Fruit fly (Drosophila melanogaster) whole organism, wandering third instar larva: Measurements from ENCODE around the gene peb.
A peak's percentile ranks its signal among the peaks of the same experiment; 100 is the strongest.

Source experiments
- Abd-B ChIP-seq: fragments of >200 bp; optimal IDR thresholded peaks from 2 replicates; lab custom pipeline; 2017; ENCODE audit warnings: missing biosample characterization, missing genetic modification characterization
- CG32264 ChIP-seq: fragments of 200-800 bp; sonication (Bioruptor generic); optimal IDR thresholded peaks from 2 replicates; lab custom pipeline; 2016; ENCODE audit warnings: missing biosample characterization, missing genetic modification characterization
- CG9705 ChIP-seq: fragments of 200-800 bp; sonication (Bioruptor generic); optimal IDR thresholded peaks from 2 replicates; lab custom pipeline; 2018; ENCODE audit warnings: missing biosample characterization, mild to moderate bottlenecking, missing genetic modification characterization
- CrebA ChIP-seq: fragments of 200-800 bp; sonication (Bioruptor generic); optimal IDR thresholded peaks from 2 replicates; lab custom pipeline; 2016; ENCODE audit warnings: missing biosample characterization, mild to moderate bottlenecking, missing genetic modification characterization, borderline replicate concordance
- Dfd ChIP-seq: fragments of >200 bp; optimal IDR thresholded peaks from 2 replicates; lab custom pipeline; 2017; ENCODE audit warnings: missing biosample characterization, missing genetic modification characterization
- Dif ChIP-seq: fragments of 200-275, 200-300 bp; sonication (Bioruptor generic); optimal IDR thresholded peaks from 2 replicates; lab custom pipeline; 2018; ENCODE audit warnings: missing biosample characterization, missing genetic modification characterization; ENCODE audit not compliant: partially characterized antibody
- GATAd ChIP-seq: sonication (Bioruptor generic); optimal IDR thresholded peaks from 2 replicates; lab custom pipeline; 2016; ENCODE audit warnings: missing biosample characterization, missing genetic modification characterization
- HLH106 ChIP-seq: fragments of 200-800 bp; optimal IDR thresholded peaks from 3 replicates; lab custom pipeline; 2019; ENCODE audit warnings: missing biosample characterization, mild to moderate bottlenecking, missing genetic modification characterization, moderate library complexity
- Hnf4 ChIP-seq: fragments of 200-800 bp; sonication (Bioruptor generic); optimal IDR thresholded peaks from 2 replicates; lab custom pipeline; 2016; ENCODE audit warnings: missing biosample characterization, mild to moderate bottlenecking, missing genetic modification characterization
- Hr78 ChIP-seq: fragments of >200 bp; optimal IDR thresholded peaks from 2 replicates; lab custom pipeline; 2017; ENCODE audit warnings: missing biosample characterization, missing genetic modification characterization
- Hr83 ChIP-seq: fragments of 200-300 bp; sonication (Bioruptor generic); optimal IDR thresholded peaks from 2 replicates; lab custom pipeline; 2016; ENCODE audit warnings: missing biosample characterization, mild to moderate bottlenecking, missing genetic modification characterization, moderate library complexity; ENCODE audit not compliant: poor library complexity, severe bottlenecking
- Jra ChIP-seq: sonication (Bioruptor generic); optimal IDR thresholded peaks from 2 replicates; lab custom pipeline; 2016; ENCODE audit warnings: missing biosample characterization, missing genetic modification characterization
- Mio ChIP-seq: sonication (Bioruptor generic); optimal IDR thresholded peaks from 2 replicates; lab custom pipeline; 2016; ENCODE audit warnings: missing biosample characterization, missing genetic modification characterization
- Myc ChIP-seq: fragments of >200 bp; optimal IDR thresholded peaks from 2 replicates; lab custom pipeline; 2017
- N ChIP-seq: fragments of >200 bp; optimal IDR thresholded peaks from 2 replicates; lab custom pipeline; 2018; ENCODE audit warnings: missing biosample characterization, missing external identifiers, missing genetic modification characterization
- OdsH ChIP-seq: fragments of 200-800 bp; sonication (Bioruptor generic); optimal IDR thresholded peaks from 2 replicates; lab custom pipeline; 2016; ENCODE audit warnings: missing biosample characterization, mild to moderate bottlenecking, missing genetic modification characterization
- Rel ChIP-seq, 2 experiments: fragments of 200-800 bp; sonication (Bioruptor generic) in 1 of 2; optimal IDR thresholded peaks; 2 replicates in 1 of 2; 3 replicates in 1 of 2; lab custom pipeline; 2016 to 2019; ENCODE audit warnings: mild to moderate bottlenecking in 2 of 2, missing biosample characterization in 2 of 2, missing genetic modification characterization in 2 of 2, moderate library complexity in 1 of 2
- Sp1 ChIP-seq: fragments of 200-800 bp; sonication (Bioruptor generic); optimal IDR thresholded peaks from 3 replicates; lab custom pipeline; 2019; ENCODE audit warnings: missing biosample characterization, mild to moderate bottlenecking, missing genetic modification characterization, moderate library complexity
- Vsx2 ChIP-seq: fragments of 200-300, 225-300 bp; sonication (Bioruptor generic); optimal IDR thresholded peaks from 2 replicates; lab custom pipeline; 2018; ENCODE audit warnings: missing biosample characterization, missing genetic modification characterization; ENCODE audit not compliant: partially characterized antibody
- br ChIP-seq: fragments of 200-800 bp; sonication (Bioruptor generic); optimal IDR thresholded peaks from 2 replicates; lab custom pipeline; 2016; ENCODE audit warnings: missing biosample characterization, missing genetic modification characterization
- brk ChIP-seq: fragments of 200-800 bp; sonication (Bioruptor generic); optimal IDR thresholded peaks from 2 replicates; lab custom pipeline; 2016; ENCODE audit warnings: missing biosample characterization, mild to moderate bottlenecking, missing genetic modification characterization
- dl ChIP-seq, 2 experiments: fragments of 175-275, 200-275 bp in 1 of 2; fragments of 200-275 bp in 1 of 2; sonication (Bioruptor generic); optimal IDR thresholded peaks; lab custom pipeline; 2018; ENCODE audit warnings: mild to moderate bottlenecking in 2 of 2, missing biosample characterization in 2 of 2, missing genetic modification characterization in 2 of 2, moderate library complexity in 2 of 2; ENCODE audit not compliant: partially characterized antibody in 2 of 2, insufficient read depth in 1 of 2
- dmrt93B ChIP-seq: fragments of 200-800 bp; sonication (Bioruptor generic); optimal IDR thresholded peaks from 2 replicates; lab custom pipeline; 2018; ENCODE audit warnings: missing biosample characterization, mild to moderate bottlenecking, missing genetic modification characterization
- dsf ChIP-seq: sonication (Bioruptor generic); optimal IDR thresholded peaks from 2 replicates; lab custom pipeline; 2016; ENCODE audit warnings: missing biosample characterization, missing genetic modification characterization, borderline replicate concordance
- ey ChIP-seq: fragments of 200-800 bp; sonication (Bioruptor generic); optimal IDR thresholded peaks from 2 replicates; lab custom pipeline; 2016; ENCODE audit warnings: missing biosample characterization, missing genetic modification characterization
- foxo ChIP-seq, 2 experiments: fragments of 200-800 bp; sonication (Bioruptor generic); optimal IDR thresholded peaks; 2 replicates in 1 of 2; 3 replicates in 1 of 2; lab custom pipeline; 2016 to 2017; ENCODE audit warnings: missing biosample characterization in 2 of 2, missing genetic modification characterization in 2 of 2
- fru ChIP-seq: fragments of 200-800 bp; sonication (Bioruptor generic); optimal IDR thresholded peaks from 3 replicates; lab custom pipeline; 2016; ENCODE audit warnings: missing biosample characterization, mild to moderate bottlenecking, missing genetic modification characterization
- h ChIP-seq: fragments of 200-800 bp; sonication (Bioruptor generic); optimal IDR thresholded peaks from 3 replicates; lab custom pipeline; 2016; ENCODE audit warnings: missing biosample characterization, mild to moderate bottlenecking, missing genetic modification characterization
- jim ChIP-seq: fragments of 175-275, 200-325 bp; sonication (Bioruptor generic); optimal IDR thresholded peaks from 2 replicates; lab custom pipeline; 2016; ENCODE audit warnings: missing biosample characterization, mild to moderate bottlenecking, missing genetic modification characterization
- lola ChIP-seq: fragments of >200 bp; optimal IDR thresholded peaks from 2 replicates; lab custom pipeline; 2017; ENCODE audit warnings: missing biosample characterization, missing genetic modification characterization
- pan ChIP-seq: fragments of >200 bp; optimal IDR thresholded peaks from 2 replicates; lab custom pipeline; 2017
- psq ChIP-seq: fragments of 200-800 bp; sonication (Bioruptor generic); optimal IDR thresholded peaks from 3 replicates; lab custom pipeline; 2017; ENCODE audit warnings: missing biosample characterization, mild to moderate bottlenecking, missing genetic modification characterization, moderate library complexity
- rgr ChIP-seq: fragments of 200-800 bp; sonication (Bioruptor generic); optimal IDR thresholded peaks from 3 replicates; lab custom pipeline; 2016; ENCODE audit warnings: missing biosample characterization, mild to moderate bottlenecking, missing genetic modification characterization
- sage ChIP-seq: fragments of 200-800 bp; sonication (Bioruptor generic); optimal IDR thresholded peaks from 2 replicates; lab custom pipeline; 2016; ENCODE audit warnings: missing biosample characterization, mild to moderate bottlenecking, missing genetic modification characterization
- sv ChIP-seq: fragments of 200-800 bp; sonication (Bioruptor generic); optimal IDR thresholded peaks from 3 replicates; lab custom pipeline; 2016; ENCODE audit warnings: missing biosample characterization, missing genetic modification characterization
- tai ChIP-seq: sonication (Bioruptor generic); optimal IDR thresholded peaks from 2 replicates; lab custom pipeline; 2016; ENCODE audit warnings: missing biosample characterization, missing genetic modification characterization
- usp ChIP-seq: fragments of >200 bp; optimal IDR thresholded peaks from 2 replicates; lab custom pipeline; 2017; ENCODE audit warnings: missing biosample characterization, missing genetic modification characterization
- woc ChIP-seq: sonication (Bioruptor generic); optimal IDR thresholded peaks from 2 replicates; lab custom pipeline; 2016; ENCODE audit warnings: missing biosample characterization, mild to moderate bottlenecking, missing genetic modification characterization

peb gene

DNA sequence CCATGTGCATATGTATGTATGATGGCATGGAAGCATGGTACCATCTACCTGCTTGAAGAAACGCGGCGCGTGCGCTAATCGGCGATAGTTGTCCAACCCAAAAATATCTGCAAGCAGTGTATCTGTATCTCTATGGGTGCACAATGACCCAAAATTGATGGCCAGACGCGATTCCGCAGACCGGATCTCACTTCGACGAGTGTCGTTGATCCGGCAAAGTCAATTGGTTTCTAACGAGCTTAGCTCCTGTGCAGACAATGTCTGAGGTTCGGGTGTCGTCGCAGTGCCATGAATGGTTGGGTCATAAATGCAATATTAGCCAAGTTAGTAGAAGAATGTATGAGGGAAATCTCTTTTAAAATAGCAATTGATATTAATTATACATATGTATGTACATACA is 3.8 kb upstream of the peb start:
- TF ChIP-seq Hnf4 (GFP tag; lab: Kevin White, UChicago) (no peak), dl (GFP tag; optimal IDR thresholded peaks at IDR 0.05; lab: Kevin White, UChicago; ENCODE audit: insufficient read depth in 1 of 2, partially characterized antibody in 2 of 2) (no peak), brk (GFP tag; lab: Kevin White, UChicago) (no peak), Hr83 (GFP tag; lab: Kevin White, UChicago) (no peak), Sp1 (GFP tag; lab: Kevin White, UChicago) (no peak), jim (no peak), h (GFP tag; lab: Kevin White, UChicago) (no peak), Rel (GFP tag; optimal IDR thresholded peaks at IDR 0.05; lab: Kevin White, UChicago) (no peak), Rel (tag; optimal IDR thresholded peaks at IDR 0.05; lab: Kevin White, UChicago) (no peak), Hr78 (no peak)

- peak; percentile 0 for TF ChIP-seq rgr (GFP tag; lab: Kevin White, UChicago)
- TF ChIP-seq foxo (GFP tag; optimal IDR thresholded peaks at IDR 0.05; lab: Kevin White, UChicago) = peak in 1 of 2 experiments; percentile 47
- TF ChIP-seq pan (lab: Kevin White, UChicago) = no peak
- TF ChIP-seq fru (GFP tag; lab: Kevin White, UChicago) = peak; percentile 24
- TF ChIP-seq, all 38 proteins: peak for 3
Measured at dm6 chrX:4614325-4614724, 3.0 kb upstream of the peb start.

- TF ChIP-seq Abd-B (GFP tag; lab: Kevin White, UChicago) (no peak), dmrt93B (GFP tag; lab: Kevin White, UChicago) (peak; percentile 10), N (GFP tag; lab: Kevin White, UChicago) (no peak), ey (GFP tag; lab: Kevin White, UChicago) (no peak), Dif (no peak), lola (no peak), foxo (GFP tag; optimal IDR thresholded peaks at IDR 0.05; lab: Kevin White, UChicago) (peak in 1 of 2 experiments; percentile 16), tai (no peak), Hr78 (no peak), h (GFP tag; lab: Kevin White, UChicago) (peak; percentile 34), Hnf4 (GFP tag; lab: Kevin White, UChicago) (no peak)
Measured at dm6 chrX:4614945-4615344, 2.4 kb upstream of the peb start.

- no peak for TF ChIP-seq CG32264 (GFP tag; lab: Kevin White, UChicago)
- TF ChIP-seq h (GFP tag; lab: Kevin White, UChicago) = peak; percentile 14
- TF ChIP-seq sv (GFP tag; lab: Kevin White, UChicago) = no peak
- peak; percentile 34 for TF ChIP-seq rgr (GFP tag; lab: Kevin White, UChicago)
- TF ChIP-seq Sp1 (GFP tag; lab: Kevin White, UChicago) = peak; percentile 18
- no peak for TF ChIP-seq pan (lab: Kevin White, UChicago)
- peak; percentile 3 for TF ChIP-seq HLH106 (tag; lab: Kevin White, UChicago)
- TF ChIP-seq Rel (GFP tag; optimal IDR thresholded peaks at IDR 0.05; lab: Kevin White, UChicago) = no peak
- no peak for TF ChIP-seq Rel (tag; optimal IDR thresholded peaks at IDR 0.05; lab: Kevin White, UChicago)
- TF ChIP-seq Hr78 = no peak
- no peak for TF ChIP-seq GATAd
- TF ChIP-seq lola = no peak
- no peak for TF ChIP-seq Jra (GFP tag; lab: Kevin White, UChicago)
- TF ChIP-seq dmrt93B (GFP tag; lab: Kevin White, UChicago) = peak; percentile 6
- no peak for TF ChIP-seq jim
- TF ChIP-seq CrebA (GFP tag; lab: Kevin White, UChicago) = no peak
- peak; percentile 18 for TF ChIP-seq psq (GFP tag; lab: Kevin White, UChicago)
- no peak for TF ChIP-seq usp (GFP tag; lab: Kevin White, UChicago)
- no peak for TF ChIP-seq woc (GFP tag; lab: Kevin White, UChicago)
- TF ChIP-seq dsf = no peak
- no peak for TF ChIP-seq Myc
- TF ChIP-seq Abd-B (GFP tag; lab: Kevin White, UChicago) = no peak
- TF ChIP-seq Mio (GFP tag; lab: Kevin White, UChicago) = no peak
- TF ChIP-seq br (GFP tag; lab: Kevin White, UChicago) = no peak
- peak; percentile 7 for TF ChIP-seq OdsH (GFP tag; lab: Kevin White, UChicago)
- TF ChIP-seq foxo (GFP tag; optimal IDR thresholded peaks at IDR 0.05; lab: Kevin White, UChicago) = peak in 1 of 2 experiments; percentile 50
- TF ChIP-seq CG9705 = no peak
- no peak for TF ChIP-seq fru (GFP tag; lab: Kevin White, UChicago)
- TF ChIP-seq sage (GFP tag; lab: Kevin White, UChicago) = no peak
- no peak for TF ChIP-seq Hnf4 (GFP tag; lab: Kevin White, UChicago)
- no peak for TF ChIP-seq ey (GFP tag; lab: Kevin White, UChicago)
- TF ChIP-seq N (GFP tag; lab: Kevin White, UChicago) = no peak
- no peak for TF ChIP-seq Vsx2 (GFP tag; lab: Kevin White, UChicago)
- TF ChIP-seq Dif = no peak
- peak; percentile 64 for TF ChIP-seq Dfd (GFP tag; lab: Kevin White, UChicago)
- no peak for TF ChIP-seq Hr83 (GFP tag; lab: Kevin White, UChicago)
- TF ChIP-seq tai = no peak
- no peak for TF ChIP-seq dl (GFP tag; optimal IDR thresholded peaks at IDR 0.05; lab: Kevin White, UChicago; ENCODE audit: insufficient read depth in 1 of 2, partially characterized antibody in 2 of 2)
- no peak for TF ChIP-seq brk (GFP tag; lab: Kevin White, UChicago)
Measured at dm6 chrX:4615684-4616292, 1.6 kb upstream of the peb start.
